Fruit fly (Drosophila melanogaster) whole organism, embryonic: ENCODE results near the gene mRpS11.

Experiments used
- ATbp ChIP-seq: fragments of 200-800 bp; sonication (Bioruptor generic); optimal IDR thresholded peaks from 2 replicates; lab custom pipeline; 2017; ENCODE audit warnings: missing biosample characterization, mild to moderate bottlenecking, missing genetic modification characterization, missing genetic modification reagents
- BEAF-32 ChIP-seq: fragments of 200-800 bp; sonication (Bioruptor generic); optimal IDR thresholded peaks from 3 replicates; lab custom pipeline; 2017; ENCODE audit warnings: missing biosample characterization, missing genetic modification characterization, mild to moderate bottlenecking, moderate library complexity, missing genetic modification reagents
- Bgb ChIP-seq: fragments of 200-800 bp; sonication (Bioruptor generic); IDR thresholded peaks from 2 replicates; pipeline ENCODE4 v1.3.6; 2022; ENCODE audit warnings: missing biosample characterization, missing genetic modification characterization; ENCODE audit not compliant: partially characterized antibody
- CG10366 ChIP-seq: fragments of 200-800 bp; sonication (Bioruptor generic); IDR thresholded peaks from 2 replicates; pipeline ENCODE4 v1.3.6; 2022; ENCODE audit warnings: missing biosample characterization, missing genetic modification characterization
- CG10979 ChIP-seq: fragments of 200-800 bp; sonication (Bioruptor generic); optimal IDR thresholded peaks from 2 replicates; lab custom pipeline; 2018; ENCODE audit warnings: missing biosample characterization, mild to moderate bottlenecking, missing genetic modification characterization, moderate library complexity
- CG12155 ChIP-seq: fragments of 200-800 bp; sonication (Bioruptor generic); optimal IDR thresholded peaks from 3 replicates; lab custom pipeline; 2016; ENCODE audit warnings: missing biosample characterization, missing genetic modification characterization
- CG12659 ChIP-seq: fragments of 200-800 bp; sonication (Bioruptor generic); optimal IDR thresholded peaks from 3 replicates; lab custom pipeline; 2017; ENCODE audit warnings: mild to moderate bottlenecking, missing biosample characterization, missing genetic modification reagents, missing genetic modification characterization
- CG14710 ChIP-seq: fragments of 200-800 bp; sonication (Bioruptor generic); optimal IDR thresholded peaks from 3 replicates; lab custom pipeline; 2019; ENCODE audit warnings: missing biosample characterization, mild to moderate bottlenecking, missing genetic modification characterization, moderate library complexity
- CG30403 ChIP-seq: fragments of 200-800 bp; sonication (Bioruptor generic); optimal IDR thresholded peaks from 3 replicates; lab custom pipeline; 2016; ENCODE audit warnings: missing biosample characterization, missing genetic modification characterization
- CG34224 ChIP-seq: fragments of 200-800 bp; sonication (Bioruptor generic); IDR thresholded peaks from 3 replicates; pipeline ENCODE4 v1.3.6; 2022; ENCODE audit warnings: missing biosample characterization, missing genetic modification characterization; ENCODE audit not compliant: partially characterized antibody
- CG3847 ChIP-seq: fragments of 200-800 bp; sonication (Bioruptor generic); IDR thresholded peaks from 2 replicates; pipeline ENCODE4 v1.3.6; 2022; ENCODE audit warnings: missing biosample characterization, missing genetic modification characterization
- CG4730 ChIP-seq: fragments of 200-800 bp; sonication (Bioruptor generic); IDR thresholded peaks from 2 replicates; pipeline ENCODE4 v1.3.6; 2022; ENCODE audit warnings: missing biosample characterization, missing genetic modification characterization
- CG6791 ChIP-seq: fragments of 200-800 bp; sonication (Bioruptor generic); IDR thresholded peaks from 3 replicates; pipeline ENCODE4 v1.3.6; 2022; ENCODE audit warnings: missing biosample characterization, missing genetic modification characterization; ENCODE audit not compliant: partially characterized antibody
- CG7928 ChIP-seq: fragments of 200-800 bp; sonication (Bioruptor generic); optimal IDR thresholded peaks from 2 replicates; lab custom pipeline; 2017; ENCODE audit warnings: missing biosample characterization, mild to moderate bottlenecking, missing genetic modification characterization
- CG7963 ChIP-seq: fragments of 200-800 bp; sonication (Bioruptor generic); IDR thresholded peaks from 3 replicates; pipeline ENCODE4 v1.3.6; 2022; ENCODE audit warnings: missing biosample characterization, missing genetic modification characterization; ENCODE audit not compliant: partially characterized antibody
- CHES-1-like ChIP-seq: fragments of 200-800 bp; sonication (Bioruptor generic); optimal IDR thresholded peaks from 2 replicates; lab custom pipeline; 2016; ENCODE audit warnings: missing biosample characterization, missing genetic modification characterization
- Doc3 ChIP-seq: fragments of 200-800 bp; sonication (Bioruptor generic); IDR thresholded peaks from 3 replicates; pipeline ENCODE4 v1.3.6; 2022; ENCODE audit warnings: missing biosample characterization, missing genetic modification characterization; ENCODE audit not compliant: partially characterized antibody
- Dref ChIP-seq: fragments of 200-800 bp; sonication (Bioruptor generic); IDR thresholded peaks from 2 replicates; pipeline ENCODE4 v1.3.6; 2022; ENCODE audit warnings: missing biosample characterization, missing genetic modification characterization
- E2f2 ChIP-seq: fragments of 200-800 bp; sonication (Bioruptor generic); IDR thresholded peaks from 2 replicates; pipeline ENCODE4 v1.3.6; 2022; ENCODE audit warnings: missing biosample characterization, missing genetic modification characterization
- HLH4C ChIP-seq: fragments of 200-800 bp; sonication (Bioruptor generic); IDR thresholded peaks from 3 replicates; pipeline ENCODE4 v1.3.6; 2022; ENCODE audit warnings: missing biosample characterization, missing genetic modification characterization; ENCODE audit not compliant: partially characterized antibody
- Lpt ChIP-seq: fragments of >200 bp; optimal IDR thresholded peaks from 2 replicates; lab custom pipeline; 2018; ENCODE audit warnings: missing biosample characterization, missing genetic modification characterization
- Max ChIP-seq: fragments of 200-800 bp; sonication (Bioruptor generic); optimal IDR thresholded peaks from 2 replicates; lab custom pipeline; 2016; ENCODE audit warnings: missing biosample characterization, mild to moderate bottlenecking, missing genetic modification characterization
- Myb ChIP-seq: fragments of 200-800 bp; sonication (Bioruptor generic); optimal IDR thresholded peaks from 2 replicates; lab custom pipeline; 2016; ENCODE audit warnings: missing biosample characterization, missing genetic modification characterization
- NK7.1 ChIP-seq: fragments of 200-800 bp; sonication (Bioruptor generic); optimal IDR thresholded peaks from 3 replicates; lab custom pipeline; 2016; ENCODE audit warnings: missing biosample characterization, missing genetic modification characterization
- Opbp ChIP-seq: fragments of 200-800 bp; sonication (Bioruptor generic); IDR thresholded peaks from 3 replicates; pipeline ENCODE4 v1.3.6; 2022; ENCODE audit warnings: missing biosample characterization, missing genetic modification characterization; ENCODE audit not compliant: partially characterized antibody
- Pdp1 ChIP-seq, 2 experiments: fragments of 200-800 bp; sonication (Bioruptor generic); optimal IDR thresholded peaks; 3 replicates each; lab custom pipeline; 2016; ENCODE audit warnings: missing biosample characterization in 2 of 2, missing genetic modification characterization in 2 of 2, mild to moderate bottlenecking in 1 of 2, moderate library complexity in 1 of 2
- Scr ChIP-seq: fragments of 200-800 bp; sonication (Bioruptor generic); IDR thresholded peaks from 2 replicates; pipeline ENCODE4 v1.3.6; 2022; ENCODE audit warnings: missing biosample characterization, missing genetic modification characterization; ENCODE audit not compliant: partially characterized antibody
- Sry-β ChIP-seq: fragments of 200-800 bp; sonication (Bioruptor generic); optimal IDR thresholded peaks from 2 replicates; lab custom pipeline; 2018; ENCODE audit warnings: missing biosample characterization, mild to moderate bottlenecking, missing genetic modification characterization, moderate library complexity
- Sry-δ ChIP-seq: fragments of 200-800 bp; sonication (Bioruptor generic); optimal IDR thresholded peaks from 2 replicates; lab custom pipeline; 2016; ENCODE audit warnings: missing biosample characterization, missing genetic modification characterization
- amos ChIP-seq: fragments of 200-800 bp; sonication (Bioruptor generic); IDR thresholded peaks from 2 replicates; pipeline ENCODE4 v1.3.6; 2022; ENCODE audit warnings: missing biosample characterization, missing genetic modification characterization; ENCODE audit not compliant: partially characterized antibody
- ato ChIP-seq: fragments of 200-800 bp; sonication (Bioruptor generic); IDR thresholded peaks from 2 replicates; pipeline ENCODE4 v1.3.6; 2022; ENCODE audit warnings: missing biosample characterization, missing genetic modification characterization; ENCODE audit not compliant: partially characterized antibody
- az2 ChIP-seq: fragments of 200-800 bp; sonication (Bioruptor generic); optimal IDR thresholded peaks from 3 replicates; lab custom pipeline; 2016; ENCODE audit warnings: missing biosample characterization, missing genetic modification characterization
- fd96Cb ChIP-seq: fragments of 200-800 bp; sonication (Bioruptor generic); optimal IDR thresholded peaks from 2 replicates; lab custom pipeline; 2018; ENCODE audit warnings: missing biosample characterization, mild to moderate bottlenecking, missing genetic modification characterization, moderate library complexity
- gro ChIP-seq: fragments of 200-800 bp; sonication (Bioruptor generic); optimal IDR thresholded peaks from 2 replicates; lab custom pipeline; 2016; ENCODE audit warnings: missing biosample characterization, missing genetic modification characterization
- hb ChIP-seq: fragments of 200-800 bp; sonication (Bioruptor generic); IDR thresholded peaks from 3 replicates; pipeline ENCODE4 v1.3.6; 2022; ENCODE audit warnings: missing biosample characterization, missing genetic modification characterization; ENCODE audit not compliant: partially characterized antibody
- ind ChIP-seq: fragments of 200-800 bp; sonication (Bioruptor generic); optimal IDR thresholded peaks from 3 replicates; lab custom pipeline; 2016; ENCODE audit warnings: missing biosample characterization, missing genetic modification characterization
- jing ChIP-seq: fragments of 200-800 bp; sonication (Bioruptor generic); optimal IDR thresholded peaks from 2 replicates; lab custom pipeline; 2018; ENCODE audit warnings: missing biosample characterization, mild to moderate bottlenecking, missing genetic modification characterization
- mld ChIP-seq: fragments of 200-800 bp; sonication (Bioruptor generic); IDR thresholded peaks from 3 replicates; pipeline ENCODE4 v1.3.6; 2022; ENCODE audit warnings: missing biosample characterization, missing genetic modification characterization; ENCODE audit not compliant: partially characterized antibody
- nerfin-2 ChIP-seq: fragments of 200-800 bp; sonication (Bioruptor generic); IDR thresholded peaks from 2 replicates; pipeline ENCODE4 v1.3.6; 2022; ENCODE audit warnings: missing biosample characterization, missing genetic modification characterization; ENCODE audit not compliant: partially characterized antibody
- otp ChIP-seq: fragments of 200-800 bp; sonication (Bioruptor generic); IDR thresholded peaks from 3 replicates; pipeline ENCODE4, ENCODE4 v1.3.6; 2022; ENCODE audit warnings: missing biosample characterization, missing genetic modification characterization
- pzg ChIP-seq: fragments of 200-800 bp; sonication (Bioruptor generic); optimal IDR thresholded peaks from 3 replicates; lab custom pipeline; 2018; ENCODE audit warnings: missing biosample characterization, mild to moderate bottlenecking, missing genetic modification characterization, moderate library complexity
- ranshi ChIP-seq: fragments of 200-800 bp; sonication (Bioruptor generic); IDR thresholded peaks from 2 replicates; pipeline ENCODE4 v1.3.6; 2022; ENCODE audit warnings: missing biosample characterization, missing genetic modification characterization
- ro ChIP-seq: fragments of 200-800 bp; sonication (Bioruptor generic); IDR thresholded peaks from 2 replicates; pipeline ENCODE4 v1.3.6; 2022; ENCODE audit warnings: missing biosample characterization, missing genetic modification characterization
- scrt ChIP-seq: fragments of 200-800 bp; sonication (Bioruptor generic); optimal IDR thresholded peaks from 2 replicates; lab custom pipeline; 2018; ENCODE audit warnings: missing biosample characterization, mild to moderate bottlenecking, missing genetic modification characterization, moderate library complexity
- trem ChIP-seq: fragments of 200-800 bp; optimal IDR thresholded peaks from 3 replicates; lab custom pipeline; 2019; ENCODE audit warnings: missing biosample characterization, mild to moderate bottlenecking, missing genetic modification characterization, moderate library complexity
- unc-4 ChIP-seq: fragments of 200-800 bp; sonication (Bioruptor generic); IDR thresholded peaks from 2 replicates; pipeline ENCODE4 v1.3.6; 2022; ENCODE audit warnings: missing biosample characterization, missing genetic modification characterization; ENCODE audit not compliant: partially characterized antibody

The mRpS11 gene

DNA sequence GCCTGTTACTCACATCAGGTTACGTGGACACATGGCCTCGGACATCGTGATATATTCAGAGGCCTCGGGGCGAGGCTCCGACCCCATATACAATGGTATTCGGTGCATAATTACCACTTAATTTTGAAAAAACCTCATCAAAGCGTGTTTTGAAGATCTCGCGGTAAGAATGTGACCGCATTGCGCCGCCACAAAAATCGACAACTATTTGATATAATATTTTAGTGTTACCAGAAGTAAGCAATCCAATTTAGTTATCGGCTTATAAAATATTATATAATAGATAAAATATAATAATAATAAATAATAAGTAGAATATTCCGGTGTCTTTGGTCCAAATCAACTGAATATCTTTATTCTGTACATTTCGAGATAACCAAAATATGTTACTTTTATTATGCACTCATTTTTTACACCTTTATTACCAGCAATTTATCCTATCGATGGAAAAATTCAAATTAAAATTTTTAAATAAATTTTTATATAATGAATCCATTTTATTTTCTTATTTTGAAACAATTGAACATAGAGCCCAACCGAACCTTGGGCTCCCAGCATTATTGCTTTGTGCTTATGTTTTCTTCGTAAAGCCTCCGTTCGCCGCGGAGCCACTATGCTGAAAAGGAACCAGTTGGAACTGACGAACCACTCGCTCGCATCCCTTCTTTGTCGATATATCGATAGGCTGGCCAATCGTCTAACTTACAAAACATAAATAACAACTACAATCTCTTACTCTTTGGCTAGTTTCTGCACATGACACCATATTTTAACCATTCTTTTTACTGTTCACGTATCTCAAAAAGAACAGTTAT is 32.3 kb upstream of the mRpS11 start, which contains the start of the genes CG18213 and Trm7-32 (continued):
- TF ChIP-seq E2f2 (GFP tag; lab: Robert Waterston, UW) (peak; percentile 80), trem (peak; percentile 66), pzg (GFP tag; lab: Kevin White, UChicago) (peak; percentile 65), otp (GFP tag; lab: Robert Waterston, UW) (no peak), hb (GFP tag; lab: Robert Waterston, UW) (peak; percentile 72), CG7963 (GFP tag; lab: Robert Waterston, UW) (peak; percentile 68; the same call in 1 of the 3 replicates), CHES-1-like (GFP tag; lab: Kevin White, UChicago) (peak; percentile 29), scrt (GFP tag; lab: Kevin White, UChicago) (no peak), CG7928 (GFP tag; lab: Kevin White, UChicago) (peak; percentile 88), ranshi (GFP tag; lab: Robert Waterston, UW) (0 out of 2 replicates have a peak, but pooled peaks have one; percentile 10), CG12659 (GFP tag; lab: Kevin White, UChicago) (peak; percentile 55), gro (GFP tag; lab: Kevin White, UChicago) (peak; percentile 27), Myb (GFP tag; lab: Kevin White, UChicago) (peak; percentile 12), CG3847 (GFP tag; lab: Robert Waterston, UW) (no peak), Lpt (no peak), Bgb (GFP tag; lab: Robert Waterston, UW) (peak; percentile 92), BEAF-32 (GFP tag; lab: Kevin White, UChicago) (peak; percentile 78), mld (GFP tag; lab: Robert Waterston, UW) (peak; percentile 80), Scr (peak; percentile 87), ind (peak; percentile 3), ATbp (GFP tag; lab: Kevin White, UChicago) (no peak), Max (GFP tag; lab: Kevin White, UChicago) (no peak), fd96Cb (tag; lab: Kevin White, UChicago) (no peak), HLH4C (GFP tag; lab: Robert Waterston, UW) (peak; percentile 80), Sry-β (GFP tag; lab: Kevin White, UChicago) (peak; percentile 58), Opbp (GFP tag; lab: Robert Waterston, UW) (peak; percentile 87; the same call in 2 of the 3 replicates), NK7.1 (GFP tag; lab: Kevin White, UChicago) (no peak), Dref (GFP tag; lab: Robert Waterston, UW) (peak; percentile 87), Doc3 (GFP tag; lab: Robert Waterston, UW) (peak; percentile 76), ro (GFP tag; lab: Robert Waterston, UW) (no peak), CG6791 (GFP tag; lab: Robert Waterston, UW) (peak; percentile 87), Sry-δ (GFP tag; lab: Kevin White, UChicago) (peak; percentile 77), ato (peak; percentile 70), Pdp1 (GFP tag; optimal IDR thresholded peaks at IDR 0.05; lab: Kevin White, UChicago) (peak in 1 of 2 experiments; percentile 53), CG34224 (GFP tag; lab: Robert Waterston, UW) (peak; percentile 71), jing (no peak), amos (GFP tag; lab: Robert Waterston, UW) (peak; percentile 86), CG10366 (GFP tag; lab: Robert Waterston, UW) (0 out of 2 replicates have a peak, but pooled peaks have one; percentile 12), CG30403 (peak; percentile 4), nerfin-2 (peak; percentile 36; the same call in 1 of the 2 replicates), CG4730 (GFP tag; lab: Robert Waterston, UW) (no peak), unc-4 (GFP tag; lab: Robert Waterston, UW) (peak; percentile 81), CG14710 (tag; lab: Kevin White, UChicago) (peak; percentile 48), CG12155 (peak; percentile 23), az2 (no peak), CG10979 (tag; lab: Kevin White, UChicago) (peak; percentile 18)
